Fruit fly (Drosophila melanogaster) whole organism, pupa: Measurements from ENCODE around the gene dgt1.
A peak's percentile ranks its signal among the peaks of the same experiment; 100 is the strongest.

ENCODE experiments used
- CG10348 ChIP-seq: fragments of 200-800 bp; sonication (Bioruptor generic); IDR thresholded peaks from 2 replicates; pipeline ENCODE4 v1.3.6; 2022; ENCODE audit warnings: missing biosample characterization, missing genetic modification characterization
- CG15710 ChIP-seq: fragments of 200-800 bp; sonication (Bioruptor generic); optimal IDR thresholded peaks from 2 replicates; lab custom pipeline; 2018; ENCODE audit warnings: missing biosample characterization, mild to moderate bottlenecking, missing genetic modification characterization, moderate library complexity
- CG17806 ChIP-seq: fragments of 200-800 bp; sonication (Bioruptor generic); optimal IDR thresholded peaks from 2 replicates; lab custom pipeline; 2018; ENCODE audit warnings: missing biosample characterization, mild to moderate bottlenecking, missing genetic modification characterization, moderate library complexity
- CG32121 ChIP-seq: fragments of 200-800 bp; sonication (Bioruptor generic); IDR thresholded peaks from 2 replicates; pipeline ENCODE4 v1.3.6; 2022; ENCODE audit warnings: missing biosample characterization, missing genetic modification characterization
- CG4496 ChIP-seq: fragments of 200-800 bp; sonication (Bioruptor generic); IDR thresholded peaks from 3 replicates; pipeline ENCODE4 v1.3.6; 2022; ENCODE audit warnings: missing biosample characterization, missing genetic modification characterization
- CG8159 ChIP-seq: fragments of 200-800 bp; sonication (Bioruptor generic); optimal IDR thresholded peaks from 3 replicates; lab custom pipeline; 2018; ENCODE audit warnings: missing biosample characterization, mild to moderate bottlenecking, missing genetic modification characterization, moderate library complexity
- CG8301 ChIP-seq: fragments of 200-800 bp; sonication (Bioruptor generic); optimal IDR thresholded peaks from 2 replicates; lab custom pipeline; 2018; ENCODE audit warnings: missing biosample characterization, mild to moderate bottlenecking, missing genetic modification characterization
- fd96Ca ChIP-seq: fragments of 200-800 bp; sonication (Bioruptor generic); IDR thresholded peaks from 3 replicates; pipeline ENCODE4 v1.3.6; 2022; ENCODE audit warnings: missing biosample characterization, missing genetic modification characterization

- 0 out of 3 replicates have a peak, but pooled peaks have one; percentile 5 for TF ChIP-seq fd96Ca (GFP tag; lab: Robert Waterston, UW)
- TF ChIP-seq CG17806 (tag; lab: Kevin White, UChicago), result no peak
- no peak for TF ChIP-seq CG8159 (tag; lab: Kevin White, UChicago)
- no peak for TF ChIP-seq CG8301
- TF ChIP-seq CG4496 (GFP tag; lab: Robert Waterston, UW), result no peak
- no peak for TF ChIP-seq CG32121 (GFP tag; lab: Robert Waterston, UW)
- TF ChIP-seq CG15710 (tag; lab: Kevin White, UChicago), result no peak
- TF ChIP-seq CG10348 (GFP tag; lab: Robert Waterston, UW), result no peak
These were observed 28.0 kb downstream of the dgt1 start for dm6 chr3R:29829228-29829786.
